Worm (Caenorhabditis elegans) whole organism, L3 larva: ENCODE results near the gene R04D3.4.

Source experiments
- R02D3.7 ChIP-seq: fragments of 150-350 bp; optimal IDR thresholded peaks from 2 replicates; lab custom pipeline; 2014; ENCODE audit warnings: missing biosample characterization, missing genetic modification characterization
- ZK546.5 ChIP-seq: sonication (generic microtip); optimal IDR thresholded peaks from 2 replicates; lab custom pipeline; 2017; ENCODE audit warnings: missing biosample characterization, missing genetic modification characterization
- aly-2 ChIP-seq: fragments of 150-350 bp; optimal IDR thresholded peaks from 2 replicates; lab custom pipeline; 2014; ENCODE audit warnings: missing biosample characterization, missing genetic modification characterization
- ama-1 ChIP-seq: fragments of 150-350 bp; optimal IDR thresholded peaks from 2 replicates; lab custom pipeline; 2018
- ceh-16 ChIP-seq: sonication (generic microtip); optimal IDR thresholded peaks from 2 replicates; lab custom pipeline; 2017; ENCODE audit warnings: missing biosample characterization, missing genetic modification characterization
- ceh-28 ChIP-seq: fragments of 150-350 bp; optimal IDR thresholded peaks from 2 replicates; lab custom pipeline; 2014; ENCODE audit warnings: missing biosample characterization, missing genetic modification reagents, missing genetic modification characterization
- ceh-82 ChIP-seq: fragments of 150-350 bp; optimal IDR thresholded peaks from 2 replicates; lab custom pipeline; 2014; ENCODE audit warnings: missing biosample characterization, missing genetic modification characterization
- ceh-9 ChIP-seq: sonication (generic microtip); optimal IDR thresholded peaks from 2 replicates; lab custom pipeline; 2018; ENCODE audit warnings: missing biosample characterization, missing genetic modification characterization
- daf-12 ChIP-seq: fragments of 150-350 bp; optimal IDR thresholded peaks from 2 replicates; lab custom pipeline; 2014; ENCODE audit warnings: missing biosample characterization, missing genetic modification reagents, missing genetic modification characterization
- egl-27 ChIP-seq: sonication (generic microtip); optimal IDR thresholded peaks from 4 replicates; lab custom pipeline; 2017; ENCODE audit warnings: missing biosample characterization, missing genetic modification reagents, missing genetic modification characterization
- egl-5 ChIP-seq: fragments of 150-350 bp; optimal IDR thresholded peaks from 2 replicates; lab custom pipeline; 2017; ENCODE audit warnings: missing biosample characterization, missing genetic modification reagents, missing genetic modification characterization, inconsistent platforms
- elt-1 ChIP-seq: fragments of 150-350 bp; optimal IDR thresholded peaks from 2 replicates; lab custom pipeline; 2014; ENCODE audit warnings: missing biosample characterization, missing genetic modification characterization
- elt-2 ChIP-seq: sonication (generic microtip); optimal IDR thresholded peaks from 2 replicates; lab custom pipeline; 2016; ENCODE audit warnings: missing genetic modification reagents, mild to moderate bottlenecking, missing genetic modification characterization, missing compliant biosample characterization
- elt-3 ChIP-seq, 3 experiments: fragments of 150-350 bp in 1 of 3; sonication (generic microtip) in 2 of 3; optimal IDR thresholded peaks; 2 replicates in 2 of 3; 4 replicates in 1 of 3; lab custom pipeline; 2014 to 2017; ENCODE audit warnings: missing biosample characterization in 3 of 3, missing genetic modification characterization in 3 of 3
- eor-1 ChIP-seq, 2 experiments: fragments of 150-350 bp; optimal IDR thresholded peaks; 2 replicates each; lab custom pipeline; 2014 to 2018; ENCODE audit warnings: missing biosample characterization in 2 of 2, missing genetic modification characterization in 2 of 2
- fkh-10 ChIP-seq: sonication (generic microtip); optimal IDR thresholded peaks from 2 replicates; lab custom pipeline; 2017; ENCODE audit warnings: missing biosample characterization, missing genetic modification reagents, missing genetic modification characterization
- fkh-2 ChIP-seq: fragments of 150-350 bp; optimal IDR thresholded peaks from 2 replicates; lab custom pipeline; 2014; ENCODE audit warnings: missing biosample characterization, missing genetic modification reagents, missing genetic modification characterization
- fos-1 ChIP-seq: fragments of 150-350 bp; optimal IDR thresholded peaks from 2 replicates; lab custom pipeline; 2014; ENCODE audit warnings: missing biosample characterization, missing genetic modification characterization
- hmg-11 ChIP-seq: sonication (generic microtip); optimal IDR thresholded peaks from 2 replicates; lab custom pipeline; 2016; ENCODE audit warnings: missing genetic modification characterization, missing compliant biosample characterization
- jun-1 ChIP-seq: fragments of 150-350 bp; optimal IDR thresholded peaks from 2 replicates; lab custom pipeline; 2014; ENCODE audit warnings: missing biosample characterization, missing genetic modification reagents, missing genetic modification characterization
- lin-15B ChIP-seq: fragments of 150-350 bp; optimal IDR thresholded peaks from 2 replicates; lab custom pipeline; 2014; ENCODE audit warnings: missing biosample characterization, missing genetic modification characterization
- lin-39 ChIP-seq: fragments of 150-350 bp; optimal IDR thresholded peaks from 2 replicates; lab custom pipeline; 2018; ENCODE audit warnings: missing biosample characterization, missing genetic modification reagents, missing genetic modification characterization
- lsy-12 ChIP-seq: sonication (generic microtip); optimal IDR thresholded peaks from 2 replicates; lab custom pipeline; 2016; ENCODE audit warnings: mild to moderate bottlenecking, missing genetic modification characterization, missing compliant biosample characterization
- mdl-1 ChIP-seq: fragments of 150-350 bp; optimal IDR thresholded peaks from 2 replicates; lab custom pipeline; 2014; ENCODE audit warnings: missing biosample characterization, missing genetic modification characterization
- mml-1 ChIP-seq: fragments of 150-350 bp; sonication (generic microtip); optimal IDR thresholded peaks from 3 replicates; lab custom pipeline; 2014; ENCODE audit warnings: missing biosample characterization, missing genetic modification characterization
- nfya-1 ChIP-seq: sonication (generic microtip); optimal IDR thresholded peaks from 2 replicates; lab custom pipeline; 2017; ENCODE audit warnings: missing genetic modification characterization, mild to moderate bottlenecking, missing compliant biosample characterization, antibody characterized with exemption, moderate library complexity; ENCODE audit not compliant: insufficient read depth
- nhr-11 ChIP-seq: fragments of 150-350 bp; optimal IDR thresholded peaks from 2 replicates; lab custom pipeline; 2014; ENCODE audit warnings: missing biosample characterization, missing genetic modification characterization
- nhr-12 ChIP-seq: fragments of 150-350 bp; optimal IDR thresholded peaks from 2 replicates; lab custom pipeline; 2014; ENCODE audit warnings: missing biosample characterization, missing genetic modification characterization
- nhr-23 ChIP-seq: fragments of 150-350 bp; optimal IDR thresholded peaks from 2 replicates; lab custom pipeline; 2014; ENCODE audit warnings: missing biosample characterization, missing genetic modification reagents, missing genetic modification characterization
- nhr-237 ChIP-seq: fragments of 150-350 bp; optimal IDR thresholded peaks from 2 replicates; lab custom pipeline; 2014; ENCODE audit warnings: missing biosample characterization, missing genetic modification characterization
- nhr-25 ChIP-seq: sonication (generic microtip); optimal IDR thresholded peaks from 2 replicates; lab custom pipeline; 2017; ENCODE audit warnings: missing biosample characterization, missing genetic modification characterization
- nhr-28 ChIP-seq: fragments of 150-350 bp; optimal IDR thresholded peaks from 2 replicates; lab custom pipeline; 2014; ENCODE audit warnings: missing biosample characterization, missing genetic modification characterization
- nhr-43 ChIP-seq: sonication (generic microtip); optimal IDR thresholded peaks from 2 replicates; lab custom pipeline; 2016; ENCODE audit warnings: mild to moderate bottlenecking, missing genetic modification characterization, missing compliant biosample characterization; ENCODE audit not compliant: poor library complexity, severe bottlenecking
- nhr-67 ChIP-seq: fragments of 150-350 bp; optimal IDR thresholded peaks from 2 replicates; lab custom pipeline; 2014; ENCODE audit warnings: missing biosample characterization, missing genetic modification characterization
- nhr-76 ChIP-seq: fragments of 150-350 bp; sonication (generic microtip); optimal IDR thresholded peaks from 5 replicates; lab custom pipeline; 2014; ENCODE audit warnings: missing biosample characterization, missing genetic modification characterization
- nhr-77 ChIP-seq: fragments of 150-350 bp; optimal IDR thresholded peaks from 2 replicates; lab custom pipeline; 2014; ENCODE audit warnings: missing biosample characterization, missing genetic modification characterization
- pha-4 ChIP-seq: fragments of 150-350 bp; optimal IDR thresholded peaks from 2 replicates; lab custom pipeline; 2014; ENCODE audit warnings: missing biosample characterization, missing genetic modification reagents, missing genetic modification characterization
- pqm-1 ChIP-seq: fragments of 150-350 bp; optimal IDR thresholded peaks from 2 replicates; lab custom pipeline; 2017; ENCODE audit warnings: missing biosample characterization, missing genetic modification characterization, inconsistent platforms
- sea-2 ChIP-seq: fragments of 150-350 bp; sonication (generic microtip); optimal IDR thresholded peaks from 4 replicates; lab custom pipeline; 2014; ENCODE audit warnings: missing biosample characterization, missing genetic modification reagents, missing genetic modification characterization
- skn-1 ChIP-seq: fragments of 150-350 bp; optimal IDR thresholded peaks from 2 replicates; lab custom pipeline; 2014; ENCODE audit warnings: missing biosample characterization, missing genetic modification characterization
- snpc-4 ChIP-seq: fragments of 150-350 bp; optimal IDR thresholded peaks from 2 replicates; lab custom pipeline; 2014; ENCODE audit warnings: missing biosample characterization, missing genetic modification characterization
- tbx-2 ChIP-seq: sonication (generic microtip); optimal IDR thresholded peaks from 2 replicates; lab custom pipeline; 2016; ENCODE audit warnings: mild to moderate bottlenecking, missing genetic modification characterization, missing compliant biosample characterization
- unc-39 ChIP-seq: sonication (generic microtip); optimal IDR thresholded peaks from 4 replicates; lab custom pipeline; 2017; ENCODE audit warnings: missing biosample characterization, missing genetic modification characterization
- unc-62 ChIP-seq: fragments of 150-350 bp; sonication (generic microtip); optimal IDR thresholded peaks from 4 replicates; lab custom pipeline; 2014; ENCODE audit warnings: missing biosample characterization, missing genetic modification reagents, missing genetic modification characterization
- zag-1 ChIP-seq: fragments of 150-350 bp; optimal IDR thresholded peaks from 2 replicates; lab custom pipeline; 2014; ENCODE audit warnings: missing biosample characterization, missing genetic modification characterization
- ztf-11 ChIP-seq: fragments of 150-350 bp; optimal IDR thresholded peaks from 2 replicates; lab custom pipeline; 2014; ENCODE audit warnings: missing biosample characterization, missing genetic modification characterization
- ztf-4 ChIP-seq: fragments of 150-350 bp; optimal IDR thresholded peaks from 2 replicates; lab custom pipeline; 2014; ENCODE audit warnings: missing biosample characterization, missing genetic modification characterization

R04D3.4 gene

DNA sequence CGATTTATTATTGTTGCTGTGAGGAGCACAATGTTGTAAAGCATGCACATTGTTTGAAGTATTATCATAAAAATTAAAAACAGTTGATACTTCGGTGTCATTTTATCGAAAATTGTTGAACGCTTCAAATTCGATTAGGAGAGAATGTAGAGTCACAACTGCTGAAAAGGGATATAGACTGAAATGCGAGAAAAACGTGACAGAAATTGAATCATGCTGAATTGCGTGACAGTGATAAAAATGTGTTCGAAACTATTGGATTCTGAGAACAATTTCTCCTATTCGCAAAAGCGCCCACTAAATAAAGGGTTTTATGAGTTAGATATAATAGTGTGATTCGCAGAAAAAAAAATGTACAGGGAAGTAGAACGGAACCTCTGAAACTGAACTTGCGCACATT lies 20.1 kb upstream of the R04D3.4 start, which contains the start of gene srxa-8:
Gene srxa-8, minus strand, starts transcription at position 101 of the 400 bp plus-strand sequence.
- TF ChIP-seq egl-27 (tag; lab: Kevin White, UChicago) (no peak), nhr-12 (no peak), sea-2 (GFP tag; lab: Kevin White, UChicago) (no peak), lin-15B (no peak), ceh-9 (no peak), hmg-11 (tag; lab: Kevin White, UChicago) (no peak), ztf-11 (tag; lab: Kevin White, UChicago) (no peak), fkh-10 (GFP tag; lab: Kevin White, UChicago) (no peak), unc-62 (GFP tag; lab: Kevin White, UChicago) (no peak), nhr-77 (tag; lab: Kevin White, UChicago) (no peak), ceh-16 (tag; lab: Kevin White, UChicago) (no peak), aly-2 (tag; lab: Kevin White, UChicago) (no peak)

DNA sequence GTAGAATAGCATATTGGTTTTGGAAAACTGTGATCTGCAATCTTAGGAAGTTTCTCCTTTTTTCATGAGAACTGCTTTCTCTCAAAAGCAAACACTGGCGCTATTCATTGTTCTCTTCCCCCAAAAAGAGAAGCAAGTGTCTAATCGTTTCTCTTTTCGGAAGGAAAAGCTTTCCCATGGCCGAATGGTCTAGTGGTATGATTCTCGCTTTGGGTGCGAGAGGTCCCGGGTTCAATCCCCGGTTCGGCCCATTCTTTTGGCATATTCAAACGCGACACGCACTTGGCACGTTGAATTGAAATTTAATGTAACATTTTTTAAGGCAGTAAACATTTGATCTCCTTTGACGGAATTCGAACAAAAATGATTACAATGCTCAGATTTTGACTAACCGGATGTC lies 19.2 kb upstream of the R04D3.4 start:
- TF ChIP-seq nhr-11 (tag; lab: Kevin White, UChicago) (no peak), nhr-43 (tag; lab: Kevin White, UChicago) (peak; percentile 7), tbx-2 (tag; lab: Kevin White, UChicago) (no peak), egl-27 (tag; lab: Kevin White, UChicago) (no peak), nfya-1 (tag; lab: Kevin White, UChicago) (peak; percentile 8)

DNA sequence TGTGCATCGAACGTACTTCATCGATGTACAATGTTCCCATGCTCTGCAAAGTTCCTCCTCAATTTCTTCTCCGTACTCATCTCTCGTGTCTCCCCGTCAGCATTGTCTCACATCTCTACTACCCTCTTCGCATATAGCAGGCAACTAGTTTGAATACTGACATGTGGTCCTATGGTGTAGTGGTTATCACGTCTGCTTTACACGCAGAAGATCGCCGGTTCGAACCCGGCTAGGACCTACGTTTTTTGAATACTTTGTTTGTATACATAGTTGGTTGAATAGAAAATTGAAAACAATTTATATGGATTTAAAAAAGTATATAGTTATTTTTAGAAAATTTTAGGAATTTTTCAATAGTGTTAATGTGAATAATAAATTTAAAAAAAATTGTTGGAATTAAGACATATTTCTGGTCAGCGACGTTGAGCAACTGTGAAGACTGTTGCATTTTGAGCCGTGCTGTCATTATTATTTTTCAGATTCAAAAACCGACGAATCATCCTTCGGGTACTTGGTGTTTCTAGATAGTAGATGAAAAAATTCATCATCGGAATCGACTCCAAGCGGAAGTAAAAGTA lies 18.3 kb upstream of the R04D3.4 start:
- TF ChIP-seq eor-1 (tag; optimal IDR thresholded peaks at IDR 0.05; lab: Kevin White, UChicago) (peak in 1 of 2 experiments; percentile 42), unc-62 (GFP tag; lab: Kevin White, UChicago) (peak; percentile 65), jun-1 (peak; percentile 76), nhr-237 (tag; lab: Kevin White, UChicago) (no peak), unc-39 (tag; lab: Kevin White, UChicago) (no peak), lin-39 (tag; lab: Kevin White, UChicago) (peak; percentile 75), ceh-82 (peak; percentile 64), daf-12 (no peak), nhr-28 (no peak), ceh-9 (peak; percentile 34), nhr-11 (tag; lab: Kevin White, UChicago) (no peak), elt-1 (tag; lab: Kevin White, UChicago) (no peak), pqm-1 (tag; lab: Kevin White, UChicago) (peak; percentile 1), nfya-1 (tag; lab: Kevin White, UChicago) (peak; percentile 68), sea-2 (GFP tag; lab: Kevin White, UChicago) (no peak), ZK546.5 (no peak), nhr-77 (tag; lab: Kevin White, UChicago) (no peak), ama-1 (no peak), tbx-2 (tag; lab: Kevin White, UChicago) (peak; percentile 83), mdl-1 (tag; lab: Kevin White, UChicago) (no peak), fkh-2 (tag; lab: Kevin White, UChicago) (no peak), pha-4 (tag; lab: Kevin White, UChicago) (no peak), egl-27 (tag; lab: Kevin White, UChicago) (peak; percentile 83), nhr-76 (tag; lab: Kevin White, UChicago) (no peak), nhr-25 (tag; lab: Kevin White, UChicago) (peak; percentile 19), zag-1 (no peak), nhr-12 (no peak), fkh-10 (GFP tag; lab: Kevin White, UChicago) (peak; percentile 25), elt-2 (tag; lab: Kevin White, UChicago) (peak; percentile 55), nhr-67 (tag; lab: Kevin White, UChicago) (no peak), mml-1 (tag; lab: Kevin White, UChicago) (no peak), fos-1 (tag; lab: Kevin White, UChicago) (no peak), aly-2 (tag; lab: Kevin White, UChicago) (no peak), elt-3 (tag; optimal IDR thresholded peaks at IDR 0.05; lab: Kevin White, UChicago) (no peak), ztf-4 (tag; lab: Kevin White, UChicago) (no peak), R02D3.7 (tag; lab: Kevin White, UChicago) (no peak), ceh-16 (tag; lab: Kevin White, UChicago) (no peak), nhr-23 (tag; lab: Kevin White, UChicago) (no peak), ztf-11 (tag; lab: Kevin White, UChicago) (no peak), snpc-4 (peak; percentile 36), hmg-11 (tag; lab: Kevin White, UChicago) (no peak), skn-1 (peak; percentile 48), nhr-43 (tag; lab: Kevin White, UChicago) (peak; percentile 85), ceh-28 (tag; lab: Kevin White, UChicago) (peak; percentile 14), lsy-12 (peak; percentile 95), lin-15B (peak; percentile 36), egl-5 (tag; lab: Kevin White, UChicago) (peak; percentile 54)
